Worm (Caenorhabditis elegans) whole organism, L2 larva: ENCODE measurements around the gene C18D1.2.

Experiments
- F13H6.1 ChIP-seq: sonication (generic microtip); optimal IDR thresholded peaks from 2 replicates; lab custom pipeline; 2016; ENCODE audit warnings: missing genetic modification characterization, missing compliant biosample characterization
- R02D3.7 ChIP-seq: fragments of 150-350 bp; optimal IDR thresholded peaks from 2 replicates; lab custom pipeline; 2014; ENCODE audit warnings: missing biosample characterization, missing genetic modification characterization
- Y55F3AM.14 ChIP-seq: fragments of 200-800 bp; sonication (Bioruptor generic); optimal IDR thresholded peaks from 2 replicates; lab custom pipeline; 2018; ENCODE audit warnings: mild to moderate bottlenecking, missing genetic modification characterization, missing compliant biosample characterization
- ZK546.5 ChIP-seq: sonication (generic microtip); optimal IDR thresholded peaks from 2 replicates; lab custom pipeline; 2017; ENCODE audit warnings: missing biosample characterization, missing genetic modification characterization
- alr-1 ChIP-seq: fragments of 150-350 bp; optimal IDR thresholded peaks from 2 replicates; lab custom pipeline; 2014; ENCODE audit warnings: missing biosample characterization, missing genetic modification characterization
- aly-2 ChIP-seq: fragments of 150-350 bp; optimal IDR thresholded peaks from 2 replicates; lab custom pipeline; 2014; ENCODE audit warnings: missing biosample characterization, missing genetic modification characterization
- ceh-16 ChIP-seq: fragments of 150-350 bp; optimal IDR thresholded peaks from 2 replicates; lab custom pipeline; 2014; ENCODE audit warnings: missing biosample characterization, missing genetic modification characterization
- ceh-82 ChIP-seq: fragments of 150-350 bp; optimal IDR thresholded peaks from 2 replicates; lab custom pipeline; 2014; ENCODE audit warnings: missing biosample characterization, missing genetic modification characterization
- dmd-4 ChIP-seq: sonication (generic microtip); optimal IDR thresholded peaks from 2 replicates; lab custom pipeline; 2017; ENCODE audit warnings: missing biosample characterization, missing genetic modification characterization
- gmeb-1 ChIP-seq: fragments of 150-350 bp; optimal IDR thresholded peaks from 2 replicates; lab custom pipeline; 2014; ENCODE audit warnings: missing biosample characterization, missing genetic modification characterization
- lin-13 ChIP-seq: fragments of 150-350 bp; optimal IDR thresholded peaks from 2 replicates; lab custom pipeline; 2014; ENCODE audit warnings: missing biosample characterization, missing genetic modification reagents, missing genetic modification characterization
- lin-39 ChIP-seq: fragments of 150-350 bp; optimal IDR thresholded peaks from 2 replicates; lab custom pipeline; 2014; ENCODE audit warnings: missing biosample characterization, missing genetic modification reagents, missing genetic modification characterization
- mab-5 ChIP-seq: fragments of 150-350 bp; optimal IDR thresholded peaks from 2 replicates; lab custom pipeline; 2014; ENCODE audit warnings: missing biosample characterization, missing genetic modification characterization
- mbf-1 ChIP-seq: sonication (generic microtip); optimal IDR thresholded peaks from 2 replicates; lab custom pipeline; 2017; ENCODE audit warnings: missing biosample characterization, missing genetic modification characterization
- mdl-1 ChIP-seq, 2 experiments: fragments of 150-350 bp in 1 of 2; sonication (generic microtip) in 1 of 2; optimal IDR thresholded peaks; 2 replicates each; lab custom pipeline; 2017; ENCODE audit warnings: missing biosample characterization in 2 of 2, missing genetic modification characterization in 2 of 2
- nhr-11 ChIP-seq: fragments of 150-350 bp; optimal IDR thresholded peaks from 2 replicates; lab custom pipeline; 2014; ENCODE audit warnings: missing biosample characterization, missing genetic modification characterization
- nhr-12 ChIP-seq: fragments of 150-350 bp; optimal IDR thresholded peaks from 2 replicates; lab custom pipeline; 2014; ENCODE audit warnings: missing biosample characterization, missing genetic modification characterization
- nhr-23 ChIP-seq: fragments of 150-350 bp; optimal IDR thresholded peaks from 2 replicates; lab custom pipeline; 2014; ENCODE audit warnings: missing biosample characterization, missing genetic modification reagents, missing genetic modification characterization
- nhr-237 ChIP-seq: fragments of 150-350 bp; optimal IDR thresholded peaks from 2 replicates; lab custom pipeline; 2014; ENCODE audit warnings: missing biosample characterization, missing genetic modification characterization
- nhr-25 ChIP-seq: fragments of 150-350 bp; sonication (generic microtip); optimal IDR thresholded peaks from 3 replicates; lab custom pipeline; 2014; ENCODE audit warnings: missing biosample characterization, missing genetic modification characterization
- nhr-6 ChIP-seq: fragments of 150-350 bp; optimal IDR thresholded peaks from 2 replicates; lab custom pipeline; 2014; ENCODE audit warnings: missing biosample characterization, missing genetic modification characterization
- peb-1 ChIP-seq: fragments of 150-350 bp; optimal IDR thresholded peaks from 2 replicates; lab custom pipeline; 2014; ENCODE audit warnings: missing biosample characterization, missing genetic modification characterization
- sem-4 ChIP-seq: fragments of 150-350 bp; optimal IDR thresholded peaks from 2 replicates; lab custom pipeline; 2014; ENCODE audit warnings: missing biosample characterization, missing genetic modification reagents, missing genetic modification characterization
- sma-3 ChIP-seq: sonication (generic microtip); optimal IDR thresholded peaks from 2 replicates; lab custom pipeline; 2016; ENCODE audit warnings: missing genetic modification reagents, missing genetic modification characterization, missing compliant biosample characterization
- sma-9 ChIP-seq, 2 experiments: fragments of 150-350 bp in 1 of 2; sonication (generic microtip) in 1 of 2; optimal IDR thresholded peaks; 2 replicates each; lab custom pipeline; 2014 to 2016; ENCODE audit warnings: missing genetic modification characterization in 2 of 2, mild to moderate bottlenecking in 1 of 2, missing biosample characterization in 1 of 2, missing compliant biosample characterization in 1 of 2, missing genetic modification reagents in 1 of 2, moderate library complexity in 1 of 2
- snpc-4 ChIP-seq: fragments of 150-350 bp; optimal IDR thresholded peaks from 2 replicates; lab custom pipeline; 2014; ENCODE audit warnings: missing biosample characterization, missing genetic modification characterization
- unc-39 ChIP-seq: fragments of 150-350 bp; optimal IDR thresholded peaks from 2 replicates; lab custom pipeline; 2014; ENCODE audit warnings: missing biosample characterization, missing genetic modification characterization
- unc-55 ChIP-seq: fragments of 150-350 bp; sonication (generic microtip); optimal IDR thresholded peaks from 3 replicates; lab custom pipeline; 2014; ENCODE audit warnings: missing biosample characterization, missing genetic modification reagents, missing genetic modification characterization
- unc-62 ChIP-seq: fragments of 150-350 bp; optimal IDR thresholded peaks from 2 replicates; lab custom pipeline; 2014; ENCODE audit warnings: missing biosample characterization, missing genetic modification reagents, missing genetic modification characterization
- zag-1 ChIP-seq: fragments of 150-350 bp; optimal IDR thresholded peaks from 2 replicates; lab custom pipeline; 2014; ENCODE audit warnings: missing biosample characterization, missing genetic modification characterization
- ztf-1 ChIP-seq: fragments of 200-800 bp; sonication (Bioruptor generic); conservative IDR thresholded peaks from 2 replicates; pipeline ENCODE4 v1.3.6; 2022; ENCODE audit warnings: missing genetic modification characterization, missing compliant biosample characterization
- ztf-11 ChIP-seq: sonication (generic microtip); optimal IDR thresholded peaks from 2 replicates; lab custom pipeline; 2017; ENCODE audit warnings: missing biosample characterization, missing genetic modification characterization
- ztf-4 ChIP-seq: fragments of 150-350 bp; optimal IDR thresholded peaks from 2 replicates; lab custom pipeline; 2014; ENCODE audit warnings: missing biosample characterization, missing genetic modification characterization

C18D1.2 gene

DNA sequence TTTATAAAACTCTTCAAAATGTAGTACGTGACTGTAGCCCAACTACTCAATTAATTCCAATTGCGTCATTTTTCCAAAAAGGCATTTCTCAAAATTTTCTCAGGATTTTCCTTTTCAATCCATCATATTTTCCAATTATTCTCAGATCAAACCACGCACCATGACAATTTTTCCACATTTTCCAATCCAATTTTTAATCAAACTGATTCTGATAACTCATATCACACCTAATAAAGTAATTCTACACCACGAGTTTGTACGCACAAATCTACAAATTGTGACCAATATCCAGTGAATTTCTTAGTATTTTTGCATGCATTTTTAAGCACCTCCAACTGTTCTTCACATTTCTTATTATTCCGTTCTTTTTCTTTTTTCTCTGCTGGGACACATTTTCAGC lies 5.3 kb upstream of the C18D1.2 start:
- TF ChIP-seq gmeb-1 (tag; lab: Kevin White, UChicago) (no peak), sma-9 (GFP tag; optimal IDR thresholded peaks at IDR 0.05; lab: Kevin White, UChicago) (no peak), sma-9 (tag; optimal IDR thresholded peaks at IDR 0.05; lab: Kevin White, UChicago) (no peak), unc-62 (no peak), aly-2 (no peak), ceh-82 (no peak), peb-1 (tag; lab: Kevin White, UChicago) (no peak), nhr-11 (tag; lab: Kevin White, UChicago) (no peak), nhr-12 (tag; lab: Kevin White, UChicago) (no peak), ztf-4 (tag; lab: Kevin White, UChicago) (no peak), unc-55 (GFP tag; lab: Kevin White, UChicago) (no peak), mab-5 (no peak), lin-13 (GFP tag; lab: Kevin White, UChicago) (no peak), mdl-1 (tag; optimal IDR thresholded peaks at IDR 0.05; lab: Kevin White, UChicago) (no peak), mbf-1 (tag; lab: Kevin White, UChicago) (no peak), zag-1 (tag; lab: Kevin White, UChicago) (no peak), R02D3.7 (tag; lab: Kevin White, UChicago) (no peak), unc-39 (no peak), ztf-11 (no peak)
- TF ChIP-seq, all 48 proteins: peak for 0

- TF ChIP-seq sma-3 (GFP tag; lab: Kevin White, UChicago): no peak
- no peak for TF ChIP-seq ztf-4 (tag; lab: Kevin White, UChicago)
- TF ChIP-seq ceh-16 (tag; lab: Kevin White, UChicago): no peak
- TF ChIP-seq alr-1 (tag; lab: Kevin White, UChicago): no peak
- TF ChIP-seq ztf-1 (GFP tag; lab: Robert Waterston, UW): no peak
- TF ChIP-seq sem-4 (tag; lab: Kevin White, UChicago): no peak
- no peak for TF ChIP-seq nhr-23 (tag; lab: Kevin White, UChicago)
- TF ChIP-seq unc-55 (GFP tag; lab: Kevin White, UChicago): no peak
- no peak for TF ChIP-seq nhr-6 (tag; lab: Kevin White, UChicago)
- no peak for TF ChIP-seq F13H6.1
Observed at ce11 chrII:10060508-10060907, 3.7 kb downstream of the C18D1.2 start, which contains the start of gene stg-1. Gene stg-1, minus strand, starts transcription at chrII:10060660.

ce11 chrII:10065472-10065871 lies 8.7 kb downstream of the C18D1.2 start:
- no peak for TF ChIP-seq gmeb-1 (tag; lab: Kevin White, UChicago)
- no peak for TF ChIP-seq nhr-237 (tag; lab: Kevin White, UChicago)
- no peak for TF ChIP-seq sma-3 (GFP tag; lab: Kevin White, UChicago)
- no peak for TF ChIP-seq alr-1 (tag; lab: Kevin White, UChicago)
- no peak for TF ChIP-seq mdl-1 (tag; optimal IDR thresholded peaks at IDR 0.05; lab: Kevin White, UChicago)
- no peak for TF ChIP-seq lin-39 (tag; lab: Kevin White, UChicago)
- no peak for TF ChIP-seq nhr-25 (tag; lab: Kevin White, UChicago)
- TF ChIP-seq unc-55 (GFP tag; lab: Kevin White, UChicago): no peak
- no peak for TF ChIP-seq ZK546.5 (tag; lab: Kevin White, UChicago)
- no peak for TF ChIP-seq dmd-4 (tag; lab: Kevin White, UChicago)
- no peak for TF ChIP-seq peb-1 (tag; lab: Kevin White, UChicago)
- TF ChIP-seq lin-13 (GFP tag; lab: Kevin White, UChicago): no peak

DNA sequence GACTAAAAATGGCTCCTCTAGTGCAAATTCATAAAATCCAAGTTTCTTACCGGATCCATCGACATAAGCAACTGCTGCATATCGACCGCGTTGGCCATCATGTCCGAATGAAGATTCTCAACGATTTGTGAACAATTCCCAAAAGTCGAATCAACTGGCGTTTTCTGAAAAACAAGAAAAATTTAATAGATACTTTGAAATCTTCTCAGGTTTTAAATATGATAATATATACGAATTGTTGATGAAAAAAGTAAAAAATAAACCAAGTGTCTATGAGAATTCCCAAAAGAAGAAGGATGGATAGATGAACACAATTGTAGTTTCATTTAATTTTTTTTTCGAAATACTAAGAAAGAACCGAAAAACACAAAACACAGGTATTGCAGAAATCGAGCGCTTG lies 11.0 kb downstream of the C18D1.2 start, which contains the start of gene die-1:
Gene die-1 (minus strand): TSS at position 101 of the 400 bp plus-strand sequence.
- TF ChIP-seq Y55F3AM.14 (GFP tag; lab: Kevin White, UChicago) (no peak), sma-3 (GFP tag; lab: Kevin White, UChicago) (no peak), mbf-1 (tag; lab: Kevin White, UChicago) (no peak)

ce11 chrII:10073986-10074385 lies 17.2 kb downstream of the C18D1.2 start:
- TF ChIP-seq snpc-4 (tag; lab: Kevin White, UChicago) (no peak), nhr-237 (tag; lab: Kevin White, UChicago) (no peak), ztf-1 (GFP tag; lab: Robert Waterston, UW) (no peak), nhr-25 (tag; lab: Kevin White, UChicago) (no peak), nhr-23 (tag; lab: Kevin White, UChicago) (no peak), nhr-12 (tag; lab: Kevin White, UChicago) (no peak), ztf-4 (tag; lab: Kevin White, UChicago) (no peak)
